Worm (Caenorhabditis elegans) whole organism, L4/young adult: ENCODE data around the gene Y44A6D.6.

Source experiments
- W03F9.2 ChIP-seq: fragments of 150-350 bp; optimal IDR thresholded peaks from 2 replicates; lab custom pipeline; 2014; ENCODE audit warnings: missing biosample characterization, missing genetic modification characterization
- dao-5 ChIP-seq: sonication (generic microtip); optimal IDR thresholded peaks from 2 replicates; lab custom pipeline; 2016; ENCODE audit warnings: missing genotype, missing genetic modification characterization, moderate library complexity, missing compliant biosample characterization
- him-1 ChIP-seq: sonication (generic microtip); optimal IDR thresholded peaks from 2 replicates; lab custom pipeline; 2016; ENCODE audit warnings: missing genotype, missing genetic modification reagents, missing genetic modification characterization, missing compliant biosample characterization

ce11 chrV:20829511-20829910 lies 22.4 kb downstream of the Y44A6D.6 start, which contains the start of gene num-1:
- no peak for TF ChIP-seq dao-5
- TF ChIP-seq him-1 (tag; lab: Kevin White, UChicago): no peak
- no peak for TF ChIP-seq W03F9.2
